Fruit fly (Drosophila melanogaster) whole organism, embryonic: ENCODE data around the gene CG7379.

Source experiments
- Ada2b ChIP-seq: fragments of 200-800 bp; sonication (Bioruptor generic); IDR thresholded peaks from 2 replicates; pipeline ENCODE4 v1.3.6; 2022; ENCODE audit warnings: missing biosample characterization, missing genetic modification characterization
- Aef1 ChIP-seq: fragments of 200-800 bp; sonication (Bioruptor generic); IDR thresholded peaks from 3 replicates; pipeline ENCODE4 v1.3.6; 2022; ENCODE audit warnings: missing biosample characterization, missing genetic modification characterization
- Antp ChIP-seq: fragments of 200-800 bp; sonication (Bioruptor generic); optimal IDR thresholded peaks from 3 replicates; lab custom pipeline; 2016; ENCODE audit warnings: missing biosample characterization, missing genetic modification characterization
- B-H1 ChIP-seq: fragments of 200-800 bp; sonication (Bioruptor generic); IDR thresholded peaks from 3 replicates; pipeline ENCODE4 v1.3.6; 2022; ENCODE audit warnings: missing biosample characterization, missing genetic modification characterization
- CG1024 ChIP-seq: fragments of 200-800 bp; sonication (Bioruptor generic); IDR thresholded peaks from 2 replicates; pipeline ENCODE4 v1.3.6; 2022; ENCODE audit warnings: missing biosample characterization, missing genetic modification characterization
- CG10274 ChIP-seq: fragments of 200-800 bp; sonication (Bioruptor generic); optimal IDR thresholded peaks from 3 replicates; lab custom pipeline; 2017; ENCODE audit warnings: missing biosample characterization, mild to moderate bottlenecking, missing genetic modification characterization
- CG10431 ChIP-seq: fragments of 200-800 bp; sonication (Bioruptor generic); optimal IDR thresholded peaks from 3 replicates; lab custom pipeline; 2018; ENCODE audit warnings: missing biosample characterization, mild to moderate bottlenecking, missing genetic modification characterization
- CG10959 ChIP-seq: fragments of 200-800 bp; sonication (Bioruptor generic); IDR thresholded peaks from 2 replicates; pipeline ENCODE4 v1.3.6; 2022; ENCODE audit warnings: missing biosample characterization, missing genetic modification characterization
- CG11093 ChIP-seq: fragments of 200-800 bp; sonication (Bioruptor generic); IDR thresholded peaks from 3 replicates; pipeline ENCODE4 v1.3.6; 2022; ENCODE audit warnings: missing biosample characterization, missing genetic modification characterization
- CG11723 ChIP-seq: fragments of 200-800 bp; sonication (Bioruptor generic); optimal IDR thresholded peaks from 2 replicates; lab custom pipeline; 2017; ENCODE audit warnings: missing biosample characterization, mild to moderate bottlenecking, missing genetic modification characterization
- CG12104 ChIP-seq: fragments of 200-800 bp; sonication (Bioruptor generic); optimal IDR thresholded peaks from 3 replicates; lab custom pipeline; 2016; ENCODE audit warnings: missing biosample characterization, missing genetic modification characterization
- CG13624 ChIP-seq: fragments of 200-800 bp; sonication (Bioruptor generic); optimal IDR thresholded peaks from 2 replicates; lab custom pipeline; 2016; ENCODE audit warnings: missing biosample characterization, missing genetic modification characterization
- CG15011 ChIP-seq: fragments of 200-800 bp; sonication (Bioruptor generic); optimal IDR thresholded peaks from 3 replicates; lab custom pipeline; 2018; ENCODE audit warnings: missing biosample characterization, mild to moderate bottlenecking, missing genetic modification characterization
- CG1602 ChIP-seq: fragments of 200-800 bp; sonication (Bioruptor generic); optimal IDR thresholded peaks from 3 replicates; lab custom pipeline; 2016; ENCODE audit warnings: missing biosample characterization, missing genetic modification characterization
- CG17361 ChIP-seq: fragments of 200-800 bp; sonication (Bioruptor generic); IDR thresholded peaks from 3 replicates; pipeline ENCODE4 v1.3.6; 2022; ENCODE audit warnings: missing biosample characterization, missing genetic modification characterization
- CG17829 ChIP-seq: fragments of 200-800 bp; optimal IDR thresholded peaks from 2 replicates; lab custom pipeline; 2019; ENCODE audit warnings: missing biosample characterization, mild to moderate bottlenecking, missing genetic modification characterization, moderate library complexity
- CG18764 ChIP-seq: fragments of 200-800 bp; sonication (Bioruptor generic); optimal IDR thresholded peaks from 3 replicates; lab custom pipeline; 2016; ENCODE audit warnings: missing biosample characterization, missing genetic modification characterization
- CG33557 ChIP-seq: fragments of 200-800 bp; sonication (Bioruptor generic); optimal IDR thresholded peaks from 2 replicates; lab custom pipeline; 2019; ENCODE audit warnings: missing biosample characterization, mild to moderate bottlenecking, missing genetic modification characterization, moderate library complexity
- CG3407 ChIP-seq: fragments of 200-800 bp; sonication (Bioruptor generic); optimal IDR thresholded peaks from 2 replicates; lab custom pipeline; 2018; ENCODE audit warnings: missing biosample characterization, mild to moderate bottlenecking, missing genetic modification characterization
- CG34422 ChIP-seq: fragments of 200-800 bp; sonication (Bioruptor generic); IDR thresholded peaks from 3 replicates; pipeline ENCODE4 v1.3.6; 2022; ENCODE audit warnings: missing biosample characterization, missing genetic modification characterization
- CG4328 ChIP-seq: fragments of 200-800 bp; sonication (Bioruptor generic); optimal IDR thresholded peaks from 3 replicates; lab custom pipeline; 2017; ENCODE audit warnings: missing biosample characterization, missing genetic modification reagents, missing genetic modification characterization
- CG4854 ChIP-seq: fragments of 200-800 bp; sonication (Bioruptor generic); optimal IDR thresholded peaks from 2 replicates; lab custom pipeline; 2016; ENCODE audit warnings: missing biosample characterization, missing genetic modification characterization, inconsistent platforms
- CG6765 ChIP-seq: fragments of 200-800 bp; sonication (Bioruptor generic); optimal IDR thresholded peaks from 3 replicates; lab custom pipeline; 2017; ENCODE audit warnings: missing biosample characterization, mild to moderate bottlenecking, missing genetic modification characterization
- CG7372 ChIP-seq: fragments of 200-800 bp; sonication (Bioruptor generic); IDR thresholded peaks from 2 replicates; pipeline ENCODE4 v1.3.6; 2022; ENCODE audit warnings: missing biosample characterization, missing genetic modification characterization
- CG8944 ChIP-seq: fragments of 200-800 bp; sonication (Bioruptor generic); optimal IDR thresholded peaks from 3 replicates; lab custom pipeline; 2016; ENCODE audit warnings: missing biosample characterization, missing genetic modification characterization
- CG9817 ChIP-seq: fragments of 200-800 bp; sonication (Bioruptor generic); optimal IDR thresholded peaks from 2 replicates; lab custom pipeline; 2018; ENCODE audit warnings: missing biosample characterization, mild to moderate bottlenecking, missing genetic modification characterization, moderate library complexity
- Dbx ChIP-seq: fragments of 200-800 bp; sonication (Bioruptor generic); IDR thresholded peaks from 3 replicates; pipeline ENCODE4 v1.3.6; 2022; ENCODE audit warnings: missing biosample characterization, missing genetic modification characterization
- Eip74EF ChIP-seq, 2 experiments: fragments of 200-800 bp in 1 of 2; fragments of >200 bp in 1 of 2; sonication (Bioruptor generic) in 1 of 2; optimal IDR thresholded peaks; 2 replicates each; lab custom pipeline; 2017 to 2019; ENCODE audit warnings: missing biosample characterization in 2 of 2, missing genetic modification characterization in 2 of 2, mild to moderate bottlenecking in 1 of 2, moderate library complexity in 1 of 2
- Fer1 ChIP-seq: fragments of 200-800 bp; sonication (Bioruptor generic); optimal IDR thresholded peaks from 2 replicates; lab custom pipeline; 2017; ENCODE audit warnings: missing biosample characterization, mild to moderate bottlenecking, missing genetic modification characterization
- Fer2 ChIP-seq: fragments of 200-800 bp; sonication (Bioruptor generic); optimal IDR thresholded peaks from 2 replicates; lab custom pipeline; 2018; ENCODE audit warnings: missing biosample characterization, mild to moderate bottlenecking, missing genetic modification characterization, moderate library complexity
- Hey ChIP-seq: fragments of 200-800 bp; sonication (Bioruptor generic); optimal IDR thresholded peaks from 3 replicates; lab custom pipeline; 2018; ENCODE audit warnings: missing biosample characterization, mild to moderate bottlenecking, missing genetic modification characterization
- Meics ChIP-seq: fragments of 200-800 bp; sonication (Bioruptor generic); optimal IDR thresholded peaks from 2 replicates; lab custom pipeline; 2017; ENCODE audit warnings: missing biosample characterization, mild to moderate bottlenecking, missing genetic modification characterization
- Sox100B ChIP-seq: fragments of 200-800 bp; sonication (Bioruptor generic); optimal IDR thresholded peaks from 3 replicates; lab custom pipeline; 2018; ENCODE audit warnings: missing biosample characterization, mild to moderate bottlenecking, missing genetic modification characterization
- ac ChIP-seq: fragments of 200-800 bp; sonication (Bioruptor generic); optimal IDR thresholded peaks from 3 replicates; lab custom pipeline; 2017; ENCODE audit warnings: missing biosample characterization, mild to moderate bottlenecking, missing genetic modification characterization
- bab2 ChIP-seq: fragments of 200-800 bp; sonication (Bioruptor generic); optimal IDR thresholded peaks from 2 replicates; lab custom pipeline; 2016; ENCODE audit warnings: missing biosample characterization, missing genetic modification characterization
- crc ChIP-seq: fragments of 200-800 bp; sonication (Bioruptor generic); optimal IDR thresholded peaks from 2 replicates; lab custom pipeline; 2016; ENCODE audit warnings: missing biosample characterization, missing genetic modification characterization
- dmrt99B ChIP-seq: fragments of 200-800 bp; sonication (Bioruptor generic); optimal IDR thresholded peaks from 2 replicates; lab custom pipeline; 2018; ENCODE audit warnings: missing biosample characterization, mild to moderate bottlenecking, missing genetic modification characterization, moderate library complexity
- ewg ChIP-seq: fragments of 200-800 bp; sonication (Bioruptor generic); optimal IDR thresholded peaks from 3 replicates; lab custom pipeline; 2017; ENCODE audit warnings: mild to moderate bottlenecking, missing biosample characterization, missing genetic modification reagents, missing genetic modification characterization
- jigr1 ChIP-seq: fragments of 200-800 bp; sonication (Bioruptor generic); IDR thresholded peaks from 3 replicates; pipeline ENCODE4 v1.3.6; 2022; ENCODE audit warnings: missing biosample characterization, missing genetic modification characterization
- ken ChIP-seq: fragments of 200-800 bp; sonication (Bioruptor generic); IDR thresholded peaks from 3 replicates; pipeline ENCODE4 v1.3.6; 2022; ENCODE audit warnings: missing biosample characterization, missing genetic modification characterization
- knrl ChIP-seq: fragments of 200-800 bp; sonication (Bioruptor generic); IDR thresholded peaks from 3 replicates; pipeline ENCODE4 v1.3.6; 2022; ENCODE audit warnings: missing biosample characterization, missing genetic modification characterization; ENCODE audit not compliant: partially characterized antibody
- pita ChIP-seq: fragments of 200-800 bp; sonication (Bioruptor generic); optimal IDR thresholded peaks from 2 replicates; lab custom pipeline; 2017; ENCODE audit warnings: missing biosample characterization, mild to moderate bottlenecking, missing genetic modification characterization
- psq ChIP-seq: fragments of 200-800 bp; sonication (Bioruptor generic); optimal IDR thresholded peaks from 2 replicates; lab custom pipeline; 2017; ENCODE audit warnings: missing biosample characterization, missing genetic modification characterization
- salm ChIP-seq: fragments of 200-800 bp; sonication (Bioruptor generic); optimal IDR thresholded peaks from 2 replicates; lab custom pipeline; 2018; ENCODE audit warnings: missing biosample characterization, mild to moderate bottlenecking, missing genetic modification characterization
- schlank ChIP-seq: fragments of 200-800 bp; sonication (Bioruptor generic); optimal IDR thresholded peaks from 2 replicates; lab custom pipeline; 2018; ENCODE audit warnings: missing biosample characterization, mild to moderate bottlenecking, missing genetic modification characterization
- shn ChIP-seq: fragments of 200-800 bp; sonication (Bioruptor generic); optimal IDR thresholded peaks from 3 replicates; lab custom pipeline; 2016; ENCODE audit warnings: missing biosample characterization, missing genetic modification characterization
- sima ChIP-seq: fragments of 200-800 bp; sonication (Bioruptor generic); optimal IDR thresholded peaks from 2 replicates; lab custom pipeline; 2016; ENCODE audit warnings: missing biosample characterization, missing genetic modification characterization
- zf30C ChIP-seq: fragments of 200-800 bp; sonication (Bioruptor generic); optimal IDR thresholded peaks from 3 replicates; lab custom pipeline; 2018; ENCODE audit warnings: missing biosample characterization, mild to moderate bottlenecking, missing genetic modification characterization
- zfh2 ChIP-seq: fragments of 200-800 bp; sonication (Bioruptor generic); optimal IDR thresholded peaks from 2 replicates; lab custom pipeline; 2016; ENCODE audit warnings: missing biosample characterization, missing genetic modification characterization

CG7379 gene

dm6 chr3R:17810951-17811706, 13.0 kb upstream of the CG7379 start, which contains the start of the genes Alg1 and tinc (continued):
- TF ChIP-seq CG15011 (no peak), dmrt99B (tag; lab: Kevin White, UChicago) (peak; percentile 77), CG4328 (GFP tag; lab: Kevin White, UChicago) (peak; percentile 60), Sox100B (GFP tag; lab: Kevin White, UChicago) (peak; percentile 59), CG6765 (GFP tag; lab: Kevin White, UChicago) (peak; percentile 64), CG10959 (no peak), zf30C (GFP tag; lab: Kevin White, UChicago) (no peak), B-H1 (no peak), knrl (GFP tag; lab: Robert Waterston, UW) (no peak), bab2 (GFP tag; lab: Kevin White, UChicago) (peak; percentile 30), CG17361 (peak; percentile 72; the same call in 2 of the 3 replicates), CG1602 (peak; percentile 52), Fer2 (tag; lab: Kevin White, UChicago) (peak; percentile 65), CG11093 (GFP tag; lab: Robert Waterston, UW) (no peak), Aef1 (GFP tag; lab: Robert Waterston, UW) (peak; percentile 28; the same call in 1 of the 3 replicates), CG9817 (peak; percentile 61), Hey (tag; lab: Kevin White, UChicago) (no peak), Ada2b (GFP tag; lab: Robert Waterston, UW) (no peak), Antp (GFP tag; lab: Kevin White, UChicago) (no peak), CG12104 (no peak), CG17829 (tag; lab: Kevin White, UChicago) (peak; percentile 78), jigr1 (GFP tag; lab: Robert Waterston, UW) (no peak), CG4854 (GFP tag; lab: Kevin White, UChicago) (no peak), zfh2 (GFP tag; lab: Kevin White, UChicago) (peak; percentile 24), CG33557 (peak; percentile 55), CG13624 (peak; percentile 63), ken (peak; percentile 15; the same call in 1 of the 3 replicates), pita (no peak), shn (GFP tag; lab: Kevin White, UChicago) (no peak), ewg (GFP tag; lab: Kevin White, UChicago) (no peak), CG11723 (GFP tag; lab: Kevin White, UChicago) (peak; percentile 14), sima (GFP tag; lab: Kevin White, UChicago) (no peak), CG3407 (GFP tag; lab: Kevin White, UChicago) (no peak), CG7372 (peak; percentile 26; the same call in 1 of the 2 replicates), Meics (GFP tag; lab: Kevin White, UChicago) (peak; percentile 67), CG10431 (GFP tag; lab: Kevin White, UChicago) (no peak), CG10274 (no peak), CG34422 (GFP tag; lab: Robert Waterston, UW) (peak; percentile 16; the same call in 1 of the 3 replicates), salm (tag; lab: Kevin White, UChicago) (no peak), Fer1 (peak; percentile 65), schlank (no peak), psq (GFP tag; lab: Kevin White, UChicago) (peak; percentile 17), ac (GFP tag; lab: Kevin White, UChicago) (no peak), Dbx (GFP tag; lab: Robert Waterston, UW) (peak; percentile 19; the same call in 1 of the 3 replicates), crc (GFP tag; lab: Kevin White, UChicago) (no peak), CG18764 (GFP tag; lab: Kevin White, UChicago) (peak; percentile 19), Eip74EF (GFP tag; optimal IDR thresholded peaks at IDR 0.05; lab: Kevin White, UChicago) (peak in 1 of 2 experiments; percentile 43), CG8944 (GFP tag; lab: Kevin White, UChicago) (no peak), CG1024 (GFP tag; lab: Robert Waterston, UW) (no peak)
